Worm (Caenorhabditis elegans): ENCODE measurements around the gene cyp-32A1.

DNA sequence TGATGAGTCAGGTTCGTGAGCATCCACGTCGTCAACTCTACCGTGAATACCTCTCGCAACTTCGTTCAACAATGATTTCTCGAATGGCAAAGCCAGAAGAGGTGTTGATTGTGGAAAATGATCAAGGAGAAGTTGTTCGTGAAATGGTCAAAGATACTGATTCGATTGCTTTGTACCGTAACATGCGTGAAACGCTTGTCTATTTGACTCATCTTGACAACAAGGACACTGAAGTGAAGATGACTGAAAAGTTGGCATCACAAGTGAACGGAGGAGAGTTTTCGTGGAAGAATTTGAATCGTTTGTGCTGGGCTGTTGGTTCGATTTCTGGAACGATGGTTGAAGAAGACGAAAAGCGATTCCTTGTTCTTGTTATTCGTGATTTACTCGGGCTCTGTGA, 25.0 kb downstream of the cyp-32A1 start:
- TF ChIP-seq snpc-4 (tag; optimal IDR thresholded peaks at IDR 0.05) (no peak), ceh-28 (tag; optimal IDR thresholded peaks at IDR 0.05) (no peak), ama-1 (optimal IDR thresholded peaks at IDR 0.05) (peak; percentile 22), nhr-23 (tag; optimal IDR thresholded peaks at IDR 0.05) (no peak), nhr-11 (tag; optimal IDR thresholded peaks at IDR 0.05) (no peak), lin-39 (tag; optimal IDR thresholded peaks at IDR 0.05) (no peak), mml-1 (tag; optimal IDR thresholded peaks at IDR 0.05) (no peak), nhr-12 (tag; optimal IDR thresholded peaks at IDR 0.05) (no peak), tbx-2 (tag; optimal IDR thresholded peaks at IDR 0.05) (no peak), ztf-11 (tag; optimal IDR thresholded peaks at IDR 0.05) (no peak)
